Worm (Caenorhabditis elegans) whole organism, midembryonic: ENCODE data around the gene F54E2.5.

Experiments
- cog-1 ChIP-seq: sonication (generic microtip); optimal IDR thresholded peaks from 2 replicates; lab custom pipeline; 2016; ENCODE audit warnings: missing genetic modification characterization, missing compliant biosample characterization
- klf-2 ChIP-seq: fragments of 200-800 bp; sonication (Bioruptor generic); conservative IDR thresholded peaks from 2 replicates; pipeline ENCODE4 v1.3.6; 2022; ENCODE audit warnings: missing genetic modification reagents, missing genetic modification characterization, missing compliant biosample characterization
- ref-1 ChIP-seq: fragments of 200-800 bp; sonication (Bioruptor generic); conservative IDR thresholded peaks from 2 replicates; pipeline ENCODE4 v1.3.6; 2022; ENCODE audit warnings: missing genetic modification reagents, missing genetic modification characterization, missing compliant biosample characterization
- ztf-23 ChIP-seq: fragments of 200-800 bp; sonication (Bioruptor generic); IDR thresholded peaks from 2 replicates; pipeline ENCODE4 v1.3.6; 2022; ENCODE audit warnings: missing genetic modification reagents, missing genetic modification characterization, missing compliant biosample characterization

- TF ChIP-seq ztf-23 (no peak), cog-1 (tag; lab: Kevin White, UChicago) (no peak), klf-2 (no peak), ref-1 (GFP tag; lab: Robert Waterston, UW) (no peak)
These were observed 41.8 kb downstream of the F54E2.5 start, which contains the start of gene srj-18 for ce11 chrV:2774042-2774441.
